Fruit fly (Drosophila melanogaster) whole organism, embryonic: ENCODE data around the gene CG43094.
A peak's percentile ranks its signal among the peaks of the same experiment; 100 is the strongest.

Experiments
- B-H2 ChIP-seq: fragments of 200-800 bp; sonication (Bioruptor generic); optimal IDR thresholded peaks from 2 replicates; lab custom pipeline; 2018; ENCODE audit warnings: missing biosample characterization, mild to moderate bottlenecking, missing genetic modification characterization
- BEAF-32 ChIP-seq: fragments of 200-800 bp; sonication (Bioruptor generic); optimal IDR thresholded peaks from 3 replicates; lab custom pipeline; 2017; ENCODE audit warnings: missing biosample characterization, missing genetic modification characterization, mild to moderate bottlenecking, moderate library complexity, missing genetic modification reagents
- CG11696 ChIP-seq: fragments of 200-800 bp; sonication (Bioruptor generic); IDR thresholded peaks from 2 replicates; pipeline ENCODE4 v1.3.6; 2022; ENCODE audit warnings: missing biosample characterization, missing genetic modification characterization
- CG13287 ChIP-seq: fragments of 200-800 bp; sonication (Bioruptor generic); IDR thresholded peaks from 2 replicates; pipeline ENCODE4 v1.3.6; 2022; ENCODE audit warnings: missing biosample characterization, missing genetic modification characterization; ENCODE audit not compliant: partially characterized antibody
- CG14710 ChIP-seq: fragments of 200-800 bp; sonication (Bioruptor generic); optimal IDR thresholded peaks from 3 replicates; lab custom pipeline; 2019; ENCODE audit warnings: missing biosample characterization, mild to moderate bottlenecking, missing genetic modification characterization, moderate library complexity
- CG15073 ChIP-seq: fragments of 200-800 bp; sonication (Bioruptor generic); optimal IDR thresholded peaks from 2 replicates; lab custom pipeline; 2016; ENCODE audit warnings: missing biosample characterization, missing genetic modification characterization
- CG15269 ChIP-seq: fragments of 200-800 bp; sonication (Bioruptor generic); optimal IDR thresholded peaks from 2 replicates; lab custom pipeline; 2018; ENCODE audit warnings: missing biosample characterization, mild to moderate bottlenecking, missing genetic modification characterization, moderate library complexity
- CG17186 ChIP-seq: fragments of 200-800 bp; sonication (Bioruptor generic); optimal IDR thresholded peaks from 3 replicates; lab custom pipeline; 2017; ENCODE audit warnings: missing biosample characterization, missing genetic modification reagents, missing genetic modification characterization
- CG17361 ChIP-seq: fragments of 200-800 bp; sonication (Bioruptor generic); IDR thresholded peaks from 3 replicates; pipeline ENCODE4 v1.3.6; 2022; ENCODE audit warnings: missing biosample characterization, missing genetic modification characterization
- CG18011 ChIP-seq: fragments of 200-800 bp; sonication (Bioruptor generic); optimal IDR thresholded peaks from 2 replicates; lab custom pipeline; 2017; ENCODE audit warnings: missing biosample characterization, missing genetic modification characterization, mild to moderate bottlenecking, moderate library complexity, missing genotype
- CG31224 ChIP-seq: fragments of 200-800 bp; sonication (Bioruptor generic); IDR thresholded peaks from 2 replicates; pipeline ENCODE4 v1.3.6; 2022; ENCODE audit warnings: missing biosample characterization, missing genetic modification characterization
- CG3163 ChIP-seq: fragments of 200-800 bp; sonication (Bioruptor generic); optimal IDR thresholded peaks from 3 replicates; lab custom pipeline; 2016; ENCODE audit warnings: missing biosample characterization, missing genetic modification characterization
- CG32532 ChIP-seq: fragments of 200-800 bp; sonication (Bioruptor generic); IDR thresholded peaks from 2 replicates; pipeline ENCODE4 v1.3.6; 2022; ENCODE audit warnings: missing biosample characterization, missing genetic modification characterization
- CG3281 ChIP-seq: fragments of 200-800 bp; sonication (Bioruptor generic); optimal IDR thresholded peaks from 3 replicates; lab custom pipeline; 2017; ENCODE audit warnings: missing biosample characterization, mild to moderate bottlenecking, missing genetic modification characterization
- CG42726 ChIP-seq: fragments of 200-800 bp; sonication (Bioruptor generic); IDR thresholded peaks from 2 replicates; pipeline ENCODE4 v1.3.6; 2022; ENCODE audit warnings: missing biosample characterization, missing genetic modification characterization; ENCODE audit not compliant: partially characterized antibody
- CG4282 ChIP-seq: fragments of 200-800 bp; sonication (Bioruptor generic); optimal IDR thresholded peaks from 2 replicates; lab custom pipeline; 2016; ENCODE audit warnings: missing biosample characterization, missing genetic modification characterization
- CG4617 ChIP-seq: fragments of 200-800 bp; sonication (Bioruptor generic); optimal IDR thresholded peaks from 3 replicates; lab custom pipeline; 2016; ENCODE audit warnings: missing biosample characterization, missing genetic modification characterization, borderline replicate concordance
- CG6272 ChIP-seq: fragments of 200-800 bp; sonication (Bioruptor generic); IDR thresholded peaks from 2 replicates; pipeline ENCODE4 v1.3.6; 2022; ENCODE audit warnings: missing biosample characterization, missing genetic modification characterization
- CG7963 ChIP-seq: fragments of 200-800 bp; sonication (Bioruptor generic); IDR thresholded peaks from 3 replicates; pipeline ENCODE4 v1.3.6; 2022; ENCODE audit warnings: missing biosample characterization, missing genetic modification characterization; ENCODE audit not compliant: partially characterized antibody
- CG9797 ChIP-seq: fragments of 200-800 bp; sonication (Bioruptor generic); optimal IDR thresholded peaks from 3 replicates; lab custom pipeline; 2018; ENCODE audit warnings: missing biosample characterization, mild to moderate bottlenecking, missing genetic modification characterization
- CoRest ChIP-seq: fragments of 200-800 bp; sonication (Bioruptor generic); optimal IDR thresholded peaks from 3 replicates; lab custom pipeline; 2018; ENCODE audit warnings: missing biosample characterization, mild to moderate bottlenecking, missing genetic modification characterization, moderate library complexity
- Dll ChIP-seq: fragments of 200-800 bp; sonication (Bioruptor generic); IDR thresholded peaks from 4 replicates; pipeline ENCODE4 v1.3.6; 2022; ENCODE audit warnings: missing biosample characterization, missing genetic modification characterization; ENCODE audit not compliant: partially characterized antibody
- Dp ChIP-seq: fragments of 200-800 bp; sonication (Bioruptor generic); optimal IDR thresholded peaks from 2 replicates; lab custom pipeline; 2018; ENCODE audit warnings: missing biosample characterization, mild to moderate bottlenecking, missing genetic modification characterization, moderate library complexity
- ERR ChIP-seq: fragments of 200-800 bp; sonication (Bioruptor generic); optimal IDR thresholded peaks from 2 replicates; lab custom pipeline; 2016; ENCODE audit warnings: missing biosample characterization, missing genetic modification characterization
- HmgZ ChIP-seq: fragments of 200-800 bp; sonication (Bioruptor generic); optimal IDR thresholded peaks from 2 replicates; lab custom pipeline; 2018; ENCODE audit warnings: missing biosample characterization, mild to moderate bottlenecking, missing genetic modification characterization
- MBD-R2 ChIP-seq: fragments of 200-800 bp; sonication (Bioruptor generic); IDR thresholded peaks from 2 replicates; pipeline ENCODE4 v1.3.6; 2022; ENCODE audit warnings: missing biosample characterization, missing genetic modification characterization
- MESR4 ChIP-seq: fragments of 200-800 bp; sonication (Bioruptor generic); optimal IDR thresholded peaks from 2 replicates; lab custom pipeline; 2018; ENCODE audit warnings: missing biosample characterization, mild to moderate bottlenecking, missing genetic modification characterization, moderate library complexity
- Opbp ChIP-seq: fragments of 200-800 bp; sonication (Bioruptor generic); IDR thresholded peaks from 3 replicates; pipeline ENCODE4 v1.3.6; 2022; ENCODE audit warnings: missing biosample characterization, missing genetic modification characterization; ENCODE audit not compliant: partially characterized antibody
- Sin3A ChIP-seq: fragments of >200 bp; optimal IDR thresholded peaks from 2 replicates; lab custom pipeline; 2018
- YL-1 ChIP-seq: fragments of 200-800 bp; sonication (Bioruptor generic); optimal IDR thresholded peaks from 3 replicates; lab custom pipeline; 2017; ENCODE audit warnings: missing biosample characterization, mild to moderate bottlenecking, missing genetic modification characterization
- ara ChIP-seq: fragments of 200-800 bp; sonication (Bioruptor generic); IDR thresholded peaks from 2 replicates; pipeline ENCODE4 v1.3.6; 2022; ENCODE audit warnings: missing biosample characterization, missing genetic modification characterization
- cas ChIP-seq: fragments of 200-800 bp; sonication (Bioruptor generic); IDR thresholded peaks from 2 replicates; pipeline ENCODE4 v1.3.6; 2022; ENCODE audit warnings: missing biosample characterization, missing genetic modification characterization
- chn ChIP-seq: fragments of 200-800 bp; sonication (Bioruptor generic); optimal IDR thresholded peaks from 2 replicates; lab custom pipeline; 2016; ENCODE audit warnings: missing biosample characterization, missing genetic modification characterization
- crp ChIP-seq, 2 experiments: fragments of 200-800 bp; sonication (Bioruptor generic); optimal IDR thresholded peaks; 2 replicates in 1 of 2; 3 replicates in 1 of 2; lab custom pipeline; 2017; ENCODE audit warnings: missing biosample characterization in 2 of 2, missing genetic modification characterization in 2 of 2, mild to moderate bottlenecking in 1 of 2, moderate library complexity in 1 of 2
- gfzf ChIP-seq: fragments of 200-800 bp; sonication (Bioruptor generic); optimal IDR thresholded peaks from 2 replicates; lab custom pipeline; 2016; ENCODE audit warnings: missing biosample characterization, mild to moderate bottlenecking, missing genetic modification characterization, moderate library complexity
- grn ChIP-seq: fragments of 200-800 bp; sonication (Bioruptor generic); optimal IDR thresholded peaks from 3 replicates; lab custom pipeline; 2017; ENCODE audit warnings: missing biosample characterization, missing genetic modification characterization
- h ChIP-seq: fragments of >200 bp; optimal IDR thresholded peaks from 2 replicates; lab custom pipeline; 2017
- hbn ChIP-seq: fragments of 200-800 bp; sonication (Bioruptor generic); IDR thresholded peaks from 2 replicates; pipeline ENCODE4 v1.3.6; 2022; ENCODE audit warnings: missing biosample characterization, missing genetic modification characterization; ENCODE audit not compliant: partially characterized antibody
- insv ChIP-seq, 2 experiments: fragments of 200-800 bp; sonication (Bioruptor generic); optimal IDR thresholded peaks; 3 replicates each; lab custom pipeline; 2016 to 2018; ENCODE audit warnings: missing biosample characterization in 2 of 2, missing genetic modification characterization in 2 of 2
- mld ChIP-seq: fragments of 200-800 bp; sonication (Bioruptor generic); IDR thresholded peaks from 3 replicates; pipeline ENCODE4 v1.3.6; 2022; ENCODE audit warnings: missing biosample characterization, missing genetic modification characterization; ENCODE audit not compliant: partially characterized antibody
- pzg ChIP-seq: fragments of 200-800 bp; sonication (Bioruptor generic); optimal IDR thresholded peaks from 3 replicates; lab custom pipeline; 2018; ENCODE audit warnings: missing biosample characterization, mild to moderate bottlenecking, missing genetic modification characterization, moderate library complexity
- sens-2 ChIP-seq: fragments of 200-800 bp; sonication (Bioruptor generic); IDR thresholded peaks from 2 replicates; pipeline ENCODE4 v1.3.6; 2022; ENCODE audit warnings: missing biosample characterization, missing genetic modification characterization
- shn ChIP-seq: fragments of 200-800 bp; sonication (Bioruptor generic); optimal IDR thresholded peaks from 3 replicates; lab custom pipeline; 2016; ENCODE audit warnings: missing biosample characterization, missing genetic modification characterization
- sna ChIP-seq: fragments of 200-800 bp; sonication (Bioruptor generic); IDR thresholded peaks from 2 replicates; pipeline ENCODE4 v1.3.6; 2022; ENCODE audit warnings: missing biosample characterization, missing genetic modification characterization; ENCODE audit not compliant: partially characterized antibody
- stwl ChIP-seq: fragments of 200-800 bp; sonication (Bioruptor generic); optimal IDR thresholded peaks from 3 replicates; lab custom pipeline; 2018; ENCODE audit warnings: missing biosample characterization, mild to moderate bottlenecking, missing genetic modification characterization, moderate library complexity
- tna ChIP-seq: fragments of 200-800 bp; sonication (Bioruptor generic); IDR thresholded peaks from 2 replicates; pipeline ENCODE4 v1.3.6; 2022; ENCODE audit warnings: missing biosample characterization, missing genetic modification characterization; ENCODE audit not compliant: partially characterized antibody
- vnd ChIP-seq: fragments of 200-800 bp; sonication (Bioruptor generic); IDR thresholded peaks from 3 replicates; pipeline ENCODE4 v1.3.6; 2022; ENCODE audit warnings: missing biosample characterization, missing genetic modification characterization; ENCODE audit not compliant: partially characterized antibody
- zen ChIP-seq: fragments of 200-800 bp; sonication (Bioruptor generic); optimal IDR thresholded peaks from 3 replicates; lab custom pipeline; 2018; ENCODE audit warnings: missing biosample characterization, mild to moderate bottlenecking, missing genetic modification characterization, moderate library complexity
- zen2 ChIP-seq: fragments of 200-800 bp; sonication (Bioruptor generic); IDR thresholded peaks from 3 replicates; pipeline ENCODE4 v1.3.6; 2022; ENCODE audit warnings: missing biosample characterization, missing genetic modification characterization; ENCODE audit not compliant: partially characterized antibody

The CG43094 gene

dm6 chr3R:22740930-22741329, 29.9 kb downstream of the CG43094 start, which contains the start of the genes Dcr-1 and CG6985:
TSS of gene Dcr-1 (minus strand) at chr3R:22741091.
TSS of gene CG6985 (plus strand) at chr3R:22741150.
- TF ChIP-seq mld (0 out of 3 replicates have a peak, but pooled peaks have one; percentile 24), CG7963 (GFP tag; lab: Robert Waterston, UW) (peak; percentile 26; the same call in 1 of the 3 replicates), h (no peak), CG15073 (GFP tag; lab: Kevin White, UChicago) (no peak), CG4617 (GFP tag; lab: Kevin White, UChicago) (peak; percentile 56), Dll (GFP tag; lab: Robert Waterston, UW) (0 out of 4 replicates have a peak, but pooled peaks have one; percentile 23), CG13287 (GFP tag; lab: Robert Waterston, UW) (peak; percentile 40), ERR (GFP tag; lab: Kevin White, UChicago) (no peak), CG6272 (GFP tag; lab: Robert Waterston, UW) (no peak), CG42726 (no peak), CG9797 (GFP tag; lab: Kevin White, UChicago) (peak; percentile 43), gfzf (GFP tag; lab: Kevin White, UChicago) (peak; percentile 69), CG18011 (GFP tag; lab: Kevin White, UChicago) (no peak), CG15269 (tag; lab: Kevin White, UChicago) (no peak), crp (GFP tag; optimal IDR thresholded peaks at IDR 0.05; lab: Kevin White, UChicago) (no peak), zen2 (GFP tag; lab: Robert Waterston, UW) (0 out of 3 replicates have a peak, but pooled peaks have one; percentile 20), insv (GFP tag; optimal IDR thresholded peaks at IDR 0.05; lab: Kevin White, UChicago) (no peak), tna (GFP tag; lab: Robert Waterston, UW) (no peak), pzg (GFP tag; lab: Kevin White, UChicago) (peak; percentile 42), CG11696 (GFP tag; lab: Robert Waterston, UW) (no peak), chn (no peak), stwl (peak; percentile 40), Sin3A (lab: Kevin White, UChicago) (peak; percentile 13), CG14710 (tag; lab: Kevin White, UChicago) (peak; percentile 50), shn (GFP tag; lab: Kevin White, UChicago) (no peak), MBD-R2 (peak; percentile 88), CoRest (tag; lab: Kevin White, UChicago) (no peak), HmgZ (tag; lab: Kevin White, UChicago) (peak; percentile 11), CG4282 (GFP tag; lab: Kevin White, UChicago) (no peak), Opbp (GFP tag; lab: Robert Waterston, UW) (0 out of 3 replicates have a peak, but pooled peaks have one; percentile 24), vnd (GFP tag; lab: Robert Waterston, UW) (peak; percentile 29; the same call in 1 of the 3 replicates), MESR4 (GFP tag; lab: Kevin White, UChicago) (peak; percentile 53), BEAF-32 (GFP tag; lab: Kevin White, UChicago) (peak; percentile 19), hbn (peak; percentile 28; the same call in 1 of the 2 replicates), CG17361 (GFP tag; lab: Robert Waterston, UW) (no peak), grn (GFP tag; lab: Kevin White, UChicago) (peak; percentile 56), sna (peak; percentile 45; the same call in 1 of the 2 replicates), Dp (GFP tag; lab: Kevin White, UChicago) (peak; percentile 64), CG3163 (GFP tag; lab: Kevin White, UChicago) (no peak), YL-1 (GFP tag; lab: Kevin White, UChicago) (peak; percentile 50), cas (GFP tag; lab: Robert Waterston, UW) (no peak), CG32532 (GFP tag; lab: Robert Waterston, UW) (no peak), CG3281 (GFP tag; lab: Kevin White, UChicago) (no peak), zen (no peak), B-H2 (GFP tag; lab: Kevin White, UChicago) (no peak), CG31224 (no peak), CG17186 (GFP tag; lab: Kevin White, UChicago) (peak; percentile 20), ara (GFP tag; lab: Robert Waterston, UW) (no peak), sens-2 (GFP tag; lab: Robert Waterston, UW) (no peak)
